Worm (Caenorhabditis elegans): Measurements from ENCODE around the gene ins-22.
A peak's percentile ranks its signal among the peaks of the same experiment; 100 is the strongest.

The ins-22 gene

DNA sequence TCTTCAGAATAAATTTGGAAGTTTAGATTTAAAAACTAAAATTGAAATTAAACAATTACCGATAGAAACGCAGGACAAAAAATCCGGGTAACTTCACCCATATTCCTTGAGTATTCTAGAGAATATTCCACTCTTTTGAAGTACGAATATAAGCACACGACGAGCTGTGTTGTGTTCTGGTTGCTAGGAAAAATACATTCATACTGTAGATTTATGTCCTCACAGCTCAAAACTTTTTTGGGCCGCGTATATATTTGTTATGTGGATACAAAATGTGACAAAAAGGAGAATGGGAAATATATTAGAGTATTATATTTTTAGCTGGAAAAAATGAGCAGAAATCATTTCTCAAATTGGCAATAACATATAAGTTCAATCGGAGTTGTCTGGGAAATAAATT lies 7.1 kb downstream of the ins-22 start, which contains the start of gene M04D8.5:
M04D8.5 (minus strand) TSS at position 101 of the 400 bp plus-strand sequence.
- TF ChIP-seq Y55F3AM.14 (GFP tag; optimal IDR thresholded peaks at IDR 0.05), result no peak
- no peak for TF ChIP-seq F13H6.1 (tag; optimal IDR thresholded peaks at IDR 0.05)
- TF ChIP-seq dmd-4 (tag; optimal IDR thresholded peaks at IDR 0.05), result no peak
- no peak for TF ChIP-seq ceh-16 (tag; optimal IDR thresholded peaks at IDR 0.05)
- TF ChIP-seq ama-1 (optimal IDR thresholded peaks at IDR 0.05), result no peak
- no peak for TF ChIP-seq lin-11 (tag; optimal IDR thresholded peaks at IDR 0.05)
- TF ChIP-seq blmp-1 (tag; optimal IDR thresholded peaks at IDR 0.05; ENCODE audit: insufficient read depth), result no peak
- no peak for TF ChIP-seq nhr-129 (tag; optimal IDR thresholded peaks at IDR 0.05)
- TF ChIP-seq ztf-11 (tag; optimal IDR thresholded peaks at IDR 0.05), result no peak
- TF ChIP-seq crh-2 (tag; optimal IDR thresholded peaks at IDR 0.05), result no peak
- TF ChIP-seq mdl-1 (tag; optimal IDR thresholded peaks at IDR 0.05), result no peak
- no peak for TF ChIP-seq egl-27 (tag; optimal IDR thresholded peaks at IDR 0.05)
- TF ChIP-seq nhr-6 (tag; optimal IDR thresholded peaks at IDR 0.05), result no peak
- no peak for TF ChIP-seq nhr-77 (tag; optimal IDR thresholded peaks at IDR 0.05)

DNA sequence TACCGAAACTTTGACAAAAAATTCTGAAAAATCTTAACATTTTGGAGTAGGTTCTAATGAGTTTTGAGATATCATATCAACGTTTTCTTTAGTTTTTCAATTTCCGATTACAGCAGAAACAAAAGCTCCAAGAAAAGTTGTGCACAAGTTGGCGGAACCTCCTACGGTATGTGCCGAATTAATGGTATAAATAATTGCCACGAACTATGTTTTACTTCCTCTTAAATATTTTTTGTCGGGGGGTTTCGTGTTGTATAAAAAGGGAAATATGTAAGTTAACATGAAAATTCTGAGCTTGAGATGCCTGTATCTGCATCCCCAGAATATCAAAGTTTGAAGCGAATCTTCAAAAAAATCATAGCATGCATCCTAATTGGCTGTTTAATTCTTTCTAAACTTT lies 7.8 kb downstream of the ins-22 start, which contains the start of gene M04D8.8:
M04D8.8 (plus strand) TSS at position 301 of the 400 bp plus-strand sequence.
- TF ChIP-seq unc-62 (GFP tag; optimal IDR thresholded peaks at IDR 0.05), result no peak
- TF ChIP-seq ztf-4 (tag; optimal IDR thresholded peaks at IDR 0.05), result no peak

DNA sequence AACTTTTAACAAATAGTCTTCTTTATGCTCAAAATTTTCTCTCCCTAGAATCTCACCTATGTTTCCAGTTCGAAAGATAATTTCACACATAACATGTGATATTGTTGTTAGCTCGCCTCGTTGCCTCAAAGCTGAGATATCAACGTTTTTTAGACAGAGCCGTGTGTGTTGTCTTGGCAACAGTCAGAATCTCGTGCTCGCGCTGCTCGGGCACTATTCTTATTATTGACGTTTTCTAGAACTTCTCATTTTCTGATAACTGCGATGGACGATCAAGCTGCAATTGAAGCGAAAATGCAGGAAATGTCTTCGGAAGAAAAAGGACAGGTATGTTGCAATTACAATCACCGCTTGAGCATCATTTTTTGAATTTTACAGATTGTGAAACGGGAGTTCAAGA lies 9.7 kb downstream of the ins-22 start, which contains the start of gene xbx-3:
xbx-3 (plus strand) TSS at position 163 of the 400 bp plus-strand sequence.
- peak; percentile 24 for TF ChIP-seq nhr-21 (tag; optimal IDR thresholded peaks at IDR 0.05)
- no peak for TF ChIP-seq R02D3.7 (tag; optimal IDR thresholded peaks at IDR 0.05)
- TF ChIP-seq ZK546.5 (tag; optimal IDR thresholded peaks at IDR 0.05), result no peak

DNA sequence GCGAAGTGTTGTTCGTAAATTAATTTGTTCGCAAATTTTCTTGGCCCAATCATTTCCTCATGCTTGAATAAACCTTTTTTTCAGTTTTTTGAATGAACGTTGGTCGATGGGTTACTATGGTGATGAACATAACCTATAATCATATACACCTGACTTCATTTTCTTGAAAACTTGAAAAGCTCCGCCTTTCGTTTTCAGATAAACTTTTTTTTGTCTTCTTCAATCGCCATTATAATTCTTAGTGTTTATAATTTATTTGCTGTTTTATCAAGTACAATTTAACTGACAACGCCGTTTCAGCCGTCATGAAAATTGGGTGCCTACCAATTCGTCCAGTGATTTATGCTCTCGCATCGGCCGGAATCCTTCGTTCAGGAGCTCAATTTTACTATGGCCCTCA lies 11.1 kb downstream of the ins-22 start, which contains the start of gene M04D8.7:
M04D8.7 (plus strand) TSS at position 301 of the 400 bp plus-strand sequence.
- TF ChIP-seq sma-9 (GFP tag; optimal IDR thresholded peaks at IDR 0.05) (no peak), sma-9 (tag; optimal IDR thresholded peaks at IDR 0.05) (no peak), lsy-2 (tag; optimal IDR thresholded peaks at IDR 0.05) (no peak), blmp-1 (tag; optimal IDR thresholded peaks at IDR 0.05; ENCODE audit: insufficient read depth) (no peak), sem-4 (tag; optimal IDR thresholded peaks at IDR 0.05) (no peak), zag-1 (tag; optimal IDR thresholded peaks at IDR 0.05) (no peak), fos-1 (tag; optimal IDR thresholded peaks at IDR 0.05) (no peak), ztf-11 (tag; optimal IDR thresholded peaks at IDR 0.05) (no peak), nhr-10 (tag; optimal IDR thresholded peaks at IDR 0.05) (no peak), snpc-4 (tag; optimal IDR thresholded peaks at IDR 0.05) (no peak), C34F6.9 (tag; optimal IDR thresholded peaks at IDR 0.05) (no peak), crh-2 (tag; optimal IDR thresholded peaks at IDR 0.05) (no peak), ZK546.5 (tag; optimal IDR thresholded peaks at IDR 0.05) (no peak), Y55F3AM.14 (GFP tag; optimal IDR thresholded peaks at IDR 0.05) (no peak), lin-11 (tag; optimal IDR thresholded peaks at IDR 0.05) (no peak), ama-1 (optimal IDR thresholded peaks at IDR 0.05) (no peak), peb-1 (tag; optimal IDR thresholded peaks at IDR 0.05) (no peak), mbf-1 (tag; optimal IDR thresholded peaks at IDR 0.05) (no peak), F13H6.1 (tag; optimal IDR thresholded peaks at IDR 0.05) (no peak), R02D3.7 (tag; optimal IDR thresholded peaks at IDR 0.05) (no peak), nhr-23 (tag; optimal IDR thresholded peaks at IDR 0.05) (no peak)

DNA sequence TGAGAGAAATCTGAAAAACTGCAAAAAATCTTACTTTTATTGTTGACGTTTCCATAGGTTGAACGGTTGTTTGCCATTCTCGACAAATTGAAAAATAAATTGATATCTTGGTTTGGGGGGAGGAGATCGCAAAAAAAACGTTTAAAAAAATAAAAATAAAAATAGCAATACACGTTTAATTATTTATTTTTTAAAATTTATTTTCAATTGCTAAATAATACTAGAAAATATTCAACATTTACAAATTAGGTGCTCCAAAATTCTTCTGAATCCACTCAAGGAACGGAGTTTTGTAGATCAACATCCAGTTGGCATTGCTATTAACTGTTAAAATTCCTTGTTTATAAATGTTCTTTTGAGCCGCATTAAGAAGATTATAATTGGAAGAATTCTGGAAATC lies 13.9 kb downstream of the ins-22 start, which contains the start of gene T16G12.7:
T16G12.7 (minus strand) TSS at position 101 of the 400 bp plus-strand sequence.
- TF ChIP-seq nhr-6 (tag; optimal IDR thresholded peaks at IDR 0.05), result no peak
- no peak for TF ChIP-seq nhr-129 (tag; optimal IDR thresholded peaks at IDR 0.05)
- TF ChIP-seq gmeb-1 (tag; optimal IDR thresholded peaks at IDR 0.05), result no peak
- no peak for TF ChIP-seq nhr-10 (tag; optimal IDR thresholded peaks at IDR 0.05)
- no peak for TF ChIP-seq nhr-12 (tag; optimal IDR thresholded peaks at IDR 0.05)
- TF ChIP-seq ztf-4 (tag; optimal IDR thresholded peaks at IDR 0.05), result no peak
- TF ChIP-seq elt-1 (tag; optimal IDR thresholded peaks at IDR 0.05), result no peak
- TF ChIP-seq mbf-1 (tag; optimal IDR thresholded peaks at IDR 0.05), result no peak
- TF ChIP-seq dmd-4 (tag; optimal IDR thresholded peaks at IDR 0.05), result no peak
- TF ChIP-seq lin-11 (tag; optimal IDR thresholded peaks at IDR 0.05), result no peak
- TF ChIP-seq nhr-11 (tag; optimal IDR thresholded peaks at IDR 0.05), result no peak
- no peak for TF ChIP-seq egl-27 (tag; optimal IDR thresholded peaks at IDR 0.05)
- no peak for TF ChIP-seq aly-2 (tag; optimal IDR thresholded peaks at IDR 0.05)
- TF ChIP-seq ceh-16 (tag; optimal IDR thresholded peaks at IDR 0.05), result no peak
- no peak for TF ChIP-seq nhr-237 (tag; optimal IDR thresholded peaks at IDR 0.05)
- TF ChIP-seq lin-39 (tag; optimal IDR thresholded peaks at IDR 0.05), result no peak

Data from whole organism, L2 larva.